Worm (Caenorhabditis elegans) whole organism, L1 larva: Measurements from ENCODE around the gene Y32B12B.1.
A peak's percentile ranks its signal among the peaks of the same experiment; 100 is the strongest.

Source experiments
- C04F5.9 ChIP-seq: sonication (generic microtip); optimal IDR thresholded peaks from 2 replicates; lab custom pipeline; 2016; ENCODE audit warnings: missing genetic modification characterization, missing compliant biosample characterization
- C34B4.2 ChIP-seq: sonication (generic microtip); optimal IDR thresholded peaks from 2 replicates; lab custom pipeline; 2017; ENCODE audit warnings: mild to moderate bottlenecking, missing genetic modification characterization, missing compliant biosample characterization
- Y116A8C.19 ChIP-seq: sonication (generic microtip); optimal IDR thresholded peaks from 2 replicates; lab custom pipeline; 2016; ENCODE audit warnings: missing compliant biosample characterization, missing genetic modification characterization, borderline replicate concordance
- aha-1 ChIP-seq: fragments of 150-350 bp; optimal IDR thresholded peaks from 2 replicates; lab custom pipeline; 2014; ENCODE audit warnings: missing biosample characterization, missing genetic modification characterization
- alr-1 ChIP-seq: fragments of 200-800 bp; sonication (Bioruptor generic); optimal IDR thresholded peaks from 2 replicates; lab custom pipeline; 2018; ENCODE audit warnings: borderline replicate concordance, mild to moderate bottlenecking, missing genetic modification characterization, missing compliant biosample characterization
- blmp-1 ChIP-seq: fragments of 150-350 bp; optimal IDR thresholded peaks from 2 replicates; lab custom pipeline; 2014; ENCODE audit warnings: missing biosample characterization, missing genetic modification characterization
- ceh-82 ChIP-seq, 3 experiments: fragments of 150-350 bp in 1 of 3; sonication (generic microtip) in 2 of 3; optimal IDR thresholded peaks; 2 replicates each; lab custom pipeline; 2014 to 2017; ENCODE audit warnings: missing biosample characterization in 3 of 3, missing genetic modification characterization in 3 of 3
- ceh-88 ChIP-seq: fragments of 200-800 bp; sonication (Bioruptor generic); IDR thresholded peaks from 2 replicates; pipeline ENCODE4 v1.3.6; 2022; ENCODE audit warnings: missing genetic modification characterization, missing compliant biosample characterization
- ceh-90 ChIP-seq: sonication (generic microtip); optimal IDR thresholded peaks from 2 replicates; lab custom pipeline; 2016; ENCODE audit warnings: missing genetic modification characterization, missing compliant biosample characterization
- efl-1 ChIP-seq, 4 experiments: fragments of 150-350 bp; optimal IDR thresholded peaks in 3 of 4; peaks in 1 of 4; 1 replicate in 1 of 4; 2 replicates in 3 of 4; lab custom pipeline; 2014; ENCODE audit warnings: missing biosample characterization in 2 of 4, missing genetic modification characterization in 2 of 4, missing genetic modification reagents in 2 of 4
- egl-13 ChIP-seq: sonication (generic microtip); optimal IDR thresholded peaks from 2 replicates; lab custom pipeline; 2016; ENCODE audit warnings: missing genotype, missing genetic modification reagents, missing genetic modification characterization, missing compliant biosample characterization
- egl-27 ChIP-seq, 2 experiments: fragments of 150-350 bp in 1 of 2; sonication (generic microtip); optimal IDR thresholded peaks; 3 replicates each; lab custom pipeline; 2017 to 2018; ENCODE audit warnings: missing biosample characterization in 2 of 2, missing genetic modification characterization in 2 of 2, missing genetic modification reagents in 2 of 2
- elt-2 ChIP-seq: sonication (generic microtip); optimal IDR thresholded peaks from 2 replicates; lab custom pipeline; 2016; ENCODE audit warnings: missing genetic modification characterization, mild to moderate bottlenecking, inconsistent platforms, missing compliant biosample characterization, missing genetic modification reagents
- elt-3 ChIP-seq, 6 experiments: fragments of 150-350 bp in 1 of 6; sonication (generic microtip); optimal IDR thresholded peaks; 2 replicates each; lab custom pipeline; 2017 to 2018; ENCODE audit warnings: missing biosample characterization in 6 of 6, missing genetic modification characterization in 6 of 6, inconsistent platforms in 1 of 6
- ets-5 ChIP-seq: fragments of 200-800 bp; sonication (Bioruptor generic); IDR thresholded peaks from 2 replicates; pipeline ENCODE4 v1.3.6; 2022; ENCODE audit warnings: missing genetic modification characterization, missing compliant biosample characterization
- fkh-4 ChIP-seq: sonication (generic microtip); optimal IDR thresholded peaks from 2 replicates; lab custom pipeline; 2016; ENCODE audit warnings: missing compliant biosample characterization, missing genetic modification characterization, borderline replicate concordance
- fkh-8 ChIP-seq: sonication (generic microtip); optimal IDR thresholded peaks from 2 replicates; lab custom pipeline; 2016; ENCODE audit warnings: mild to moderate bottlenecking, missing genetic modification characterization, missing compliant biosample characterization
- hlh-17 ChIP-seq: fragments of 200-800 bp; sonication (Bioruptor generic); optimal IDR thresholded peaks from 2 replicates; lab custom pipeline; 2018; ENCODE audit warnings: missing genetic modification characterization, mild to moderate bottlenecking, missing compliant biosample characterization, moderate library complexity, borderline replicate concordance
- hpl-2 ChIP-seq: fragments of 150-350 bp; optimal IDR thresholded peaks from 2 replicates; lab custom pipeline; 2014; ENCODE audit warnings: missing biosample characterization, missing genetic modification reagents, missing genetic modification characterization
- irx-1 ChIP-seq: sonication (generic microtip); optimal IDR thresholded peaks from 2 replicates; lab custom pipeline; 2016; ENCODE audit warnings: missing genetic modification characterization, missing compliant biosample characterization
- lin-13 ChIP-seq: fragments of 150-350 bp; optimal IDR thresholded peaks from 2 replicates; lab custom pipeline; 2014; ENCODE audit warnings: missing biosample characterization, missing genetic modification reagents, missing genetic modification characterization
- lin-35 ChIP-seq, 2 experiments: fragments of 150-350 bp; optimal IDR thresholded peaks; 2 replicates each; lab custom pipeline; 2014; ENCODE audit warnings: missing biosample characterization in 2 of 2, missing genetic modification characterization in 2 of 2, missing genetic modification reagents in 2 of 2
- lin-39 ChIP-seq: fragments of 150-350 bp; optimal IDR thresholded peaks from 2 replicates; lab custom pipeline; 2014; ENCODE audit warnings: missing biosample characterization, missing genetic modification reagents, missing genetic modification characterization
- lsy-2 ChIP-seq, 2 experiments: fragments of 150-350 bp; optimal IDR thresholded peaks; 2 replicates each; lab custom pipeline; 2014; ENCODE audit warnings: missing biosample characterization in 2 of 2, missing genetic modification characterization in 2 of 2
- nhr-11 ChIP-seq: fragments of 150-350 bp; optimal IDR thresholded peaks from 2 replicates; lab custom pipeline; 2014; ENCODE audit warnings: missing biosample characterization, missing genetic modification characterization
- nhr-12 ChIP-seq: sonication (generic microtip); optimal IDR thresholded peaks from 2 replicates; lab custom pipeline; 2017; ENCODE audit warnings: missing biosample characterization, missing genetic modification characterization
- nhr-19 ChIP-seq: fragments of 200-800 bp; sonication (Bioruptor generic); conservative IDR thresholded peaks from 2 replicates; pipeline ENCODE4 v1.3.6; 2022; ENCODE audit warnings: missing genetic modification characterization, missing compliant biosample characterization
- nhr-20 ChIP-seq: sonication (generic microtip); optimal IDR thresholded peaks from 2 replicates; lab custom pipeline; 2016; ENCODE audit warnings: mild to moderate bottlenecking, missing genetic modification characterization, missing compliant biosample characterization
- nhr-47 ChIP-seq: sonication (generic microtip); optimal IDR thresholded peaks from 2 replicates; lab custom pipeline; 2016; ENCODE audit warnings: mild to moderate bottlenecking, missing genetic modification characterization, moderate library complexity, missing compliant biosample characterization
- nhr-90 ChIP-seq: sonication (generic microtip); optimal IDR thresholded peaks from 2 replicates; lab custom pipeline; 2016; ENCODE audit warnings: mild to moderate bottlenecking, missing genetic modification characterization, missing compliant biosample characterization; ENCODE audit not compliant: poor library complexity
- pag-3 ChIP-seq: sonication (generic microtip); optimal IDR thresholded peaks from 2 replicates; lab custom pipeline; 2017; ENCODE audit warnings: missing genetic modification characterization, mild to moderate bottlenecking, missing compliant biosample characterization, antibody characterized with exemption, borderline replicate concordance; ENCODE audit not compliant: insufficient read depth
- rnt-1 ChIP-seq: sonication (generic microtip); optimal IDR thresholded peaks from 2 replicates; lab custom pipeline; 2016; ENCODE audit warnings: mild to moderate bottlenecking, missing genetic modification characterization, moderate library complexity, missing compliant biosample characterization
- snu-23 ChIP-seq: sonication (generic microtip); optimal IDR thresholded peaks from 2 replicates; lab custom pipeline; 2016; ENCODE audit warnings: missing genetic modification characterization, missing compliant biosample characterization
- swsn-7 ChIP-seq: sonication (generic microtip); optimal IDR thresholded peaks from 2 replicates; lab custom pipeline; 2016; ENCODE audit warnings: missing genetic modification characterization, missing compliant biosample characterization
- unc-30 ChIP-seq: sonication (generic microtip); optimal IDR thresholded peaks from 2 replicates; lab custom pipeline; 2017; ENCODE audit warnings: missing biosample characterization, missing genetic modification characterization
- unc-62 ChIP-seq: fragments of 150-350 bp; optimal IDR thresholded peaks from 2 replicates; lab custom pipeline; 2014; ENCODE audit warnings: missing biosample characterization, missing genetic modification reagents, missing genetic modification characterization
- vab-15 ChIP-seq: sonication (generic microtip); optimal IDR thresholded peaks from 2 replicates; lab custom pipeline; 2017; ENCODE audit warnings: missing genotype, mild to moderate bottlenecking, missing genetic modification characterization, missing compliant biosample characterization
- zag-1 ChIP-seq: fragments of 150-350 bp; optimal IDR thresholded peaks from 2 replicates; lab custom pipeline; 2014; ENCODE audit warnings: missing biosample characterization, missing genetic modification characterization

The Y32B12B.1 gene

ce11 chrV:16536701-16537100, at the start of gene Y32B12B.1:
Y32B12B.1 (plus strand) TSS chrV:16537001.
- TF ChIP-seq irx-1 (tag; lab: Kevin White, UChicago) (no peak), nhr-19 (GFP tag; lab: Robert Waterston, UW) (no peak), unc-62 (GFP tag; lab: Kevin White, UChicago) (no peak), hlh-17 (GFP tag; lab: Kevin White, UChicago) (no peak), lsy-2 (tag; optimal IDR thresholded peaks at IDR 0.05; lab: Kevin White, UChicago) (no peak)

ce11 chrV:16487474-16487873, 49.3 kb upstream of the Y32B12B.1 start, which contains the start of gene Y32B12A.5:
Y32B12A.5 (minus strand) TSS chrV:16487574.
- TF ChIP-seq vab-15 = no peak
- no peak for TF ChIP-seq nhr-11 (tag; lab: Kevin White, UChicago)
- TF ChIP-seq ceh-82 (tag; optimal IDR thresholded peaks at IDR 0.05; lab: Kevin White, UChicago) = no peak
- no peak for TF ChIP-seq alr-1 (tag; lab: Kevin White, UChicago)
- no peak for TF ChIP-seq nhr-90 (tag; lab: Kevin White, UChicago)
- no peak for TF ChIP-seq lin-35 (GFP tag; optimal IDR thresholded peaks at IDR 0.05; lab: Kevin White, UChicago)
- no peak for TF ChIP-seq unc-62 (GFP tag; lab: Kevin White, UChicago)

- TF ChIP-seq blmp-1 (tag; lab: Kevin White, UChicago) (no peak), lin-39 (tag; lab: Kevin White, UChicago) (no peak), egl-27 (tag; optimal IDR thresholded peaks at IDR 0.05; lab: Kevin White, UChicago) (no peak), ceh-88 (GFP tag; lab: Robert Waterston, UW) (no peak), ets-5 (GFP tag; lab: Robert Waterston, UW) (no peak), lsy-2 (tag; optimal IDR thresholded peaks at IDR 0.05; lab: Kevin White, UChicago) (no peak), hlh-17 (GFP tag; lab: Kevin White, UChicago) (no peak), C04F5.9 (tag; lab: Kevin White, UChicago) (no peak), rnt-1 (tag; lab: Kevin White, UChicago) (no peak), aha-1 (no peak), pag-3 (tag; lab: Kevin White, UChicago) (no peak), nhr-20 (tag; lab: Kevin White, UChicago) (no peak), hpl-2 (no peak), nhr-90 (tag; lab: Kevin White, UChicago) (no peak), unc-30 (tag; lab: Kevin White, UChicago) (no peak), nhr-47 (tag; lab: Kevin White, UChicago) (no peak), egl-13 (no peak)
Measured at ce11 chrV:16488172-16488571, 48.6 kb upstream of the Y32B12B.1 start, which contains the start of gene sqst-4. sqst-4 (plus strand) TSS chrV:16488472.

DNA sequence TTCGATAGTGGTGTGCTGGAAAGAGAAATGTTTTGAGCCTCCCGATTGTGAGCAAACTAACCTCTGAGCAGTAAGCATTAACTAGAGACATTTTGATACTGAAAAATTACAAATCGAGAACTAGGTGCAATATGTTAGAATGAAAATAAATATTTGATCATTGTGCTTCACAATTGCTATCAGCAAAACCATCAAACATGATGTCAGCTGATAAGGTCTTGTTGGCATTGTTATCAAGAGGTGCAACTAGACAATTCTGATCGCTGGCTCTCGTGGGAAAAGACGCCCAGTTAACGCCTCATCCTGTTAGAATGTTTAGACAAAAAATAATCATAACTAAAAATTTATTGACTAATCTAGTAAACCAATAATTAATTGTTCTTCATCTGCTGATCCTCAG, 42.4 kb upstream of the Y32B12B.1 start, which contains the start of gene comt-2:
TSS of gene comt-2 (minus strand) at position 131 of the 400 bp plus-strand sequence.
- TF ChIP-seq unc-30 (tag; lab: Kevin White, UChicago) (no peak), nhr-47 (tag; lab: Kevin White, UChicago) (no peak), egl-13 (no peak), fkh-4 (tag; lab: Kevin White, UChicago) (no peak), C34B4.2 (no peak), fkh-8 (tag; lab: Kevin White, UChicago) (no peak), efl-1 (optimal IDR thresholded peaks at IDR 0.05; lab: Kevin White, UChicago) (no peak), efl-1 (GFP tag; optimal IDR thresholded peaks at IDR 0.05 in 1 of 2; lab: Kevin White, UChicago) (no peak), lin-35 (GFP tag; optimal IDR thresholded peaks at IDR 0.05; lab: Kevin White, UChicago) (peak in 1 of 2 experiments; percentile 26), nhr-11 (tag; lab: Kevin White, UChicago) (no peak), elt-3 (tag; optimal IDR thresholded peaks at IDR 0.05; lab: Kevin White, UChicago) (no peak), egl-27 (tag; optimal IDR thresholded peaks at IDR 0.05; lab: Kevin White, UChicago) (no peak), hpl-2 (no peak), swsn-7 (tag; lab: Kevin White, UChicago) (no peak), snu-23 (GFP tag; lab: Kevin White, UChicago) (no peak), ceh-90 (tag; lab: Kevin White, UChicago) (no peak), lin-13 (GFP tag; lab: Kevin White, UChicago) (no peak), elt-2 (tag; lab: Kevin White, UChicago) (peak; percentile 80), zag-1 (no peak), C04F5.9 (tag; lab: Kevin White, UChicago) (no peak), Y116A8C.19 (tag; lab: Kevin White, UChicago) (no peak), alr-1 (tag; lab: Kevin White, UChicago) (no peak), aha-1 (no peak), pag-3 (tag; lab: Kevin White, UChicago) (no peak), nhr-12 (tag; lab: Kevin White, UChicago) (no peak), nhr-20 (tag; lab: Kevin White, UChicago) (peak; percentile 25)
